Worm (Caenorhabditis elegans) whole organism, dauer: ENCODE measurements around the gene fbxa-218.

Experiments used
- unc-62 ChIP-seq: sonication (generic microtip); optimal IDR thresholded peaks from 2 replicates; lab custom pipeline; 2017; ENCODE audit warnings: missing biosample characterization, missing genetic modification reagents, missing genetic modification characterization

fbxa-218 gene

ce11 chrIII:12469800-12470199, 33.5 kb downstream of the fbxa-218 start:
- TF ChIP-seq unc-62 = no peak

DNA sequence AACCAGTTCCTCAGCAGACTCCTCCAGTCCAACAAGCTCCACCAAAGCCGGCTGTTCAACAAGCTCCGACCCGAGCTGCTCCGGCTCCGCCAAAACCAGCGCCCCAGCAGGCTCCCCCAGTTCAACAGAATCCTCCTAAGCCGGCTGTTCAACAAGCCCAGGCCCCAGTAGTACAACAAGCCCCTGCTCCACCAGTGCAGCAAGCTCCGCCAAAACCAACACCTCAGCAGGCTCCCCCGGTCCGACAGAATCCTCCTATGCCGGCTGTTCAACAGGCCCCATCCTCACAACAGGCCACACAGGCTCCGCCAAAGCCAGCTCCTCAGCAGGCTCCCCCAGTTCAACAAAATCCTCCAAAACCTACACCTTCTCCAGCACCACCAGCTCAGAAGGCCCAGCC, 34.3 kb downstream of the fbxa-218 start:
- no peak for TF ChIP-seq unc-62

DNA sequence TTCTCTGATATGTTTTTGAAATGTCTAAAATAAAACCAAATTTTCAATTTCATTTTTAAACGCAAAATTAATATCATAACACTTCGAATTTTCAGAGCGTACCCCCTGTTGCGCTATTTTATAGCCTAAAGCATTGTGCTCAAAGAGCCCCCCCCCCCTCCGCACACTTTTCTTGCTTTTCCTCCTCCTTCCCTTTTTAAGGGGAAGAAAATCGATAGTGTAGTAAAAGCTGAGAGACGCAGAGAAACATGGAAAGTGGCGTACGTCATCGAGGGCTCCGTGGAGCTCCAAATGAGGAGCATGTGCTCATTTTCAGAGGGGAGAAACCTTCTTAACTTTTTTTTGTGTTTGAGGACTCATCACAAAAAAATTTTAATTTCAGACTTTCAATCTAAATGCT, 36.2 kb downstream of the fbxa-218 start, which contains the start of gene cccp-1:
Gene cccp-1, plus strand, starts transcription at position 377 of the 400 bp plus-strand sequence.
- TF ChIP-seq unc-62 = no peak

DNA sequence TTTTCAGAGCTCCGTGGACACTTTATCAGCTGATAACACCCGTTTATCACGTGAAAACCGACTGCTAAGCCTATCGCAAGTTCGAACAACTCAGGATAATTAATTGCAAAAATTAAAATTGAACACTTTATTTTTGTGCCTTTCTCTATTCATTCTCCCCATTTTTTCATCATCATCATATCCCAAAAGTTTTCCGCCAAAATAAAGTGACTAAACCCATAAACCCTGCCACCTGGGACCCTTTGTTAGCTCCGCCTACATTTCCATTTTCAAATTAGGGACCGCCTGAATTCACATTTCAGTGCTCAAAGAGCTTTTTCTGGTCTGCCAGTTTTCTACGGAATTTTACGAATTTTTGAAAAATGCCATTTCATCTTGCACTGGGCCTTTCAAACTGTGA, 48.1 kb downstream of the fbxa-218 start, which contains the start of gene arrd-16:
Gene arrd-16, plus strand, starts transcription at position 301 of the 400 bp plus-strand sequence.
- no peak for TF ChIP-seq unc-62
